Fruit fly (Drosophila melanogaster) whole organism: ENCODE data around the gene neo.

Source experiments
- CG8478 ChIP-seq: fragments of >200 bp; optimal IDR thresholded peaks from 2 replicates; lab custom pipeline; 2018; ENCODE audit warnings: inconsistent platforms
- Dll ChIP-seq: fragments of >200 bp; optimal IDR thresholded peaks from 2 replicates; lab custom pipeline; 2017
- EcR ChIP-seq, 2 experiments: fragments of >200 bp; optimal IDR thresholded peaks; 2 replicates each; lab custom pipeline; 2017; ENCODE audit warnings: missing biosample characterization in 2 of 2, missing genetic modification characterization in 2 of 2, missing genetic modification reagents in 2 of 2
- pan ChIP-seq: fragments of >200 bp; optimal IDR thresholded peaks from 2 replicates; lab custom pipeline; 2017
- psq ChIP-seq: fragments of >200 bp; optimal IDR thresholded peaks from 2 replicates; lab custom pipeline; 2017
- usp ChIP-seq: fragments of >200 bp; optimal IDR thresholded peaks from 2 replicates; lab custom pipeline; 2017; ENCODE audit warnings: missing biosample characterization, missing genetic modification characterization, mixed read lengths

The neo gene

dm6 chr3R:29798966-29799680, 19.8 kb upstream of the neo start, which contains the start of the genes Rnb and Drice:
Rnb (minus strand) TSS chr3R:29799354.
Drice (plus strand) TSS chr3R:29799658.
- TF ChIP-seq Dll (lab: Kevin White, UChicago): no peak
- TF ChIP-seq CG8478 (lab: Kevin White, UChicago): no peak
- no peak for TF ChIP-seq usp (GFP tag; lab: Kevin White, UChicago)

dm6 chr3R:29799681-29800028, 19.3 kb upstream of the neo start:
- TF ChIP-seq usp (GFP tag; lab: Kevin White, UChicago) (no peak), Dll (lab: Kevin White, UChicago) (no peak), CG8478 (lab: Kevin White, UChicago) (no peak), EcR (GFP tag; optimal IDR thresholded peaks at IDR 0.05; lab: Kevin White, UChicago) (no peak), psq (lab: Kevin White, UChicago) (no peak), pan (lab: Kevin White, UChicago) (no peak)

dm6 chr3R:29802753-29803313, 16.1 kb upstream of the neo start, which contains the start of the genes Etfb and CG7789:
Etfb (minus strand) TSS chr3R:29802945.
CG7789 (plus strand) TSS chr3R:29803196.
- TF ChIP-seq Dll (lab: Kevin White, UChicago) (no peak), pan (lab: Kevin White, UChicago) (no peak), psq (lab: Kevin White, UChicago) (no peak), CG8478 (lab: Kevin White, UChicago) (no peak), usp (GFP tag; lab: Kevin White, UChicago) (no peak), EcR (GFP tag; optimal IDR thresholded peaks at IDR 0.05; lab: Kevin White, UChicago) (no peak)

DNA sequence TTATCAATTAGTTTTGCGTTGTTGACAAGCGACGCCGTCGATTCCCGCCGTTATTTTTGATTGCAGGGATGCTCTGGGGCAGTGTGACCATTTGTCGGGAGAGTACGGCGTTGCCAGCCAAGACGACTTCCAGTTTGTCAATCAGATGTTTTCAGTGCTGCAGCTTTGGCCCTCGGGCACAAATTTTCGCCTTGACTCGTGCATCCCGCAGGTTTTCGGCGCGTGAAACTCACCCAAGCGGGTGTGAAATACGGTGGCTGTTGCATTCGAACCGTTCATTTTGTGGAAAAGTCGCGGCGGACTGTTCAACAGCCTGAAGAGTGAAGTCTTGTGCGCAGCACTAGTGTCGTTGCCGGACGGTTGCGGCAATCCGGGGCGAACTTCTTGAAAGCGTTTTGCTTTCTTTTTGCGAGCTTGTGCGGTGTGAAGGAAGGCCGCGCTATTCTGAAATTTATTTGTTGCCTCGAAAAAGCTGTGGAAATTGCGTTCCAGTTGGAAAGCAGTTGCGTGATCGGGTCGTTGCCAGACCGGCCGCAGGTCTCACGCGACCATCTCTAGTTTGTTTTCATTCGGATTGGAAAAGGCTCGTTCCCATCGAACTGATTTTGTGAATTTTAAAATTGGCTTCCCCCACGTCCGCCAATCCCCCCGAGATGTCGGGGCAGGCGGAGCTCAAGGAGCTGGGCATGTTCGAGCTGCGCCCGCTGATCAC, 12.1 kb upstream of the neo start, which contains the start of the genes ca and ncd:
Gene ca (plus strand): TSS at position 130 of the 712 bp plus-strand sequence.
Gene ncd (minus strand): TSS at position 446 of the 712 bp plus-strand sequence.
- TF ChIP-seq EcR (GFP tag; optimal IDR thresholded peaks at IDR 0.05; lab: Kevin White, UChicago) (no peak), Dll (lab: Kevin White, UChicago) (no peak), CG8478 (lab: Kevin White, UChicago) (no peak), pan (lab: Kevin White, UChicago) (no peak), usp (GFP tag; lab: Kevin White, UChicago) (no peak), psq (lab: Kevin White, UChicago) (no peak)

- TF ChIP-seq CG8478 (lab: Kevin White, UChicago) (no peak), psq (lab: Kevin White, UChicago) (no peak), pan (lab: Kevin White, UChicago) (no peak), Dll (lab: Kevin White, UChicago) (no peak), EcR (GFP tag; optimal IDR thresholded peaks at IDR 0.05; lab: Kevin White, UChicago) (no peak), usp (GFP tag; lab: Kevin White, UChicago) (no peak)
Observed at dm6 chr3R:29816266-29816665, 2.7 kb upstream of the neo start, which contains the start of gene Vps16B. Vps16B (minus strand) TSS chr3R:29816451.

- TF ChIP-seq CG8478 (lab: Kevin White, UChicago) (no peak), pan (lab: Kevin White, UChicago) (no peak), EcR (GFP tag; optimal IDR thresholded peaks at IDR 0.05; lab: Kevin White, UChicago) (no peak), Dll (lab: Kevin White, UChicago) (no peak), psq (lab: Kevin White, UChicago) (no peak), usp (GFP tag; lab: Kevin White, UChicago) (no peak)
Observed at dm6 chr3R:29817664-29818063, 1.3 kb upstream of the neo start, which contains the start of gene CG7829. CG7829 (minus strand) TSS chr3R:29817764.

DNA sequence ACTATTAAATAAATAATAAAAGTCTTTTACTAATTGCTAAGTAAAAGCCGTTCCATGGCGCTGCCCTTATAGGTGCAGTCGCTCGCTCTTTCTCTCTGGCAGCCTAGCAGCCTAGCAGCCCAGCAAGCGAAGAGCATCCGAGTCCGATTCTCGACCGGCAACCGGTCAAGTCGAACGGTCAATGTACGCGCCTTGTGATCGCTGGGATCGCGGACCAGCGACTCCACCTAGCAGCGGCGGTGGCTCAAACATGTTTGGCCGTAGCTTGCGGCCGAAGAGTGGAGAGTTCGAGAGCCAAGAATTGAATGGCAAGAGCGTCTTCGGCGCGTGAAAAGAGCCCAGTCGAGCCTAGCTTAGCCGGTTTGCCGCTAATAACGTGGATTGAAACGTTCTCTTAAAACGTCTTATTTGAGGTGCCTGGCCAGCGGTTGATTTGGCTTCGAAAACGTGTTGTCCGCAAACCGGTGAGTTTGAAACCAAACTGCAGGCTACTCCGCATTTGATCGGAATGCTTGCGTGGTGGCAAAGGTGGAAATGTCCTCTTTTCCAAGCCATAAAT, 10.4 kb downstream of the neo start:
- TF ChIP-seq CG8478 (lab: Kevin White, UChicago) (no peak), pan (lab: Kevin White, UChicago) (no peak), usp (GFP tag; lab: Kevin White, UChicago) (no peak)

DNA sequence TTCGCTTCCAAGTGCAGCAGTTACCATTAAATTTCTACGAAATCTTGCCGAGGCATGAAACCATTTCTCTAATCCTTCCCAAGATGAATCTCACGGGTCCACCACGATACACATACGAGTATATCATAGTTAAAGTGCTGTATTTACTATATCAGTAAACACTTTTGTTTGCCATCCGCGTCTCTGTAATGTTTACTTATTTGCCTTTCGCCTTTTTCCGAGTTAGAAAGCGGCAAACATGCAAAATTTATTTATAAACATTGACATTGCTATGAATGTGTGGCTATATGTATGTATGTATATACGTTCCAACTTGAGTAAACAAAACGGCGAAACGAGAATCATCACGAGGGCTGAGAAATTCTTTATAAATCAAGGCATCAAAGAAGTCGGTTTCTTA, 12.0 kb downstream of the neo start:
- TF ChIP-seq psq (lab: Kevin White, UChicago) (no peak), EcR (GFP tag; optimal IDR thresholded peaks at IDR 0.05; lab: Kevin White, UChicago) (no peak), Dll (lab: Kevin White, UChicago) (no peak), pan (lab: Kevin White, UChicago) (no peak), CG8478 (lab: Kevin White, UChicago) (no peak), usp (GFP tag; lab: Kevin White, UChicago) (no peak)

dm6 chr3R:29834759-29835709, 16.1 kb downstream of the neo start, which contains the start of gene Atg16:
Atg16 (minus strand) TSS chr3R:29835101.
- no peak for TF ChIP-seq Dll (lab: Kevin White, UChicago)
- no peak for TF ChIP-seq EcR (GFP tag; optimal IDR thresholded peaks at IDR 0.05; lab: Kevin White, UChicago)
- TF ChIP-seq usp (GFP tag; lab: Kevin White, UChicago): no peak
- no peak for TF ChIP-seq pan (lab: Kevin White, UChicago)
- no peak for TF ChIP-seq psq (lab: Kevin White, UChicago)
- TF ChIP-seq CG8478 (lab: Kevin White, UChicago): no peak

- no peak for TF ChIP-seq EcR (GFP tag; optimal IDR thresholded peaks at IDR 0.05; lab: Kevin White, UChicago)
- no peak for TF ChIP-seq usp (GFP tag; lab: Kevin White, UChicago)
- no peak for TF ChIP-seq pan (lab: Kevin White, UChicago)
- no peak for TF ChIP-seq Dll (lab: Kevin White, UChicago)
- TF ChIP-seq psq (lab: Kevin White, UChicago): no peak
- no peak for TF ChIP-seq CG8478 (lab: Kevin White, UChicago)
Observed at dm6 chr3R:29835710-29836049, 16.7 kb downstream of the neo start, which contains the start of gene Prtl99C. Prtl99C (plus strand) TSS chr3R:29835950.
